Worm (Caenorhabditis elegans) whole organism, young adult: ENCODE results near the gene F26A1.3.
A peak's percentile ranks its signal among the peaks of the same experiment; 100 is the strongest.

Source experiments
- C06A6.2 ChIP-seq: fragments of 200-800 bp; sonication (Bioruptor generic); conservative IDR thresholded peaks from 2 replicates; pipeline ENCODE4 v1.3.6; 2022; ENCODE audit warnings: missing genetic modification characterization, missing compliant biosample characterization
- C17E4.6 ChIP-seq: fragments of 200-800 bp; sonication (Bioruptor generic); IDR thresholded peaks from 2 replicates; pipeline ENCODE4 v1.3.6; 2022; ENCODE audit warnings: missing genetic modification reagents, missing genetic modification characterization, missing compliant biosample characterization
- D2030.7 ChIP-seq: fragments of 200-800 bp; sonication (Bioruptor generic); IDR thresholded peaks from 2 replicates; pipeline ENCODE4 v1.3.6; 2022; ENCODE audit warnings: missing genetic modification reagents, missing genetic modification characterization, missing compliant biosample characterization
- F23B12.7 ChIP-seq: sonication (generic microtip); optimal IDR thresholded peaks from 2 replicates; lab custom pipeline; 2017; ENCODE audit warnings: missing genetic modification characterization, mild to moderate bottlenecking, missing compliant biosample characterization, antibody characterized with exemption, moderate library complexity; ENCODE audit not compliant: insufficient read depth
- F33H1.4 ChIP-seq: fragments of 200-800 bp; sonication (Bioruptor generic); IDR thresholded peaks from 2 replicates; pipeline ENCODE4 v1.3.6; 2022; ENCODE audit warnings: missing genetic modification reagents, missing genetic modification characterization, missing compliant biosample characterization
- F39B2.1 ChIP-seq: fragments of 200-800 bp; sonication (Bioruptor generic); IDR thresholded peaks from 2 replicates; pipeline ENCODE4 v1.3.6; 2022; ENCODE audit warnings: missing genetic modification reagents, missing genetic modification characterization, missing compliant biosample characterization
- F49E8.2 ChIP-seq: sonication (generic microtip); optimal IDR thresholded peaks from 3 replicates; lab custom pipeline; 2017; ENCODE audit warnings: missing genetic modification characterization, mild to moderate bottlenecking, missing compliant biosample characterization, antibody characterized with exemption, moderate library complexity; ENCODE audit not compliant: insufficient read depth
- F52B5.7 ChIP-seq: sonication (generic microtip); optimal IDR thresholded peaks from 2 replicates; lab custom pipeline; 2016; ENCODE audit warnings: mild to moderate bottlenecking, missing genetic modification characterization, missing compliant biosample characterization
- K12H6.12 ChIP-seq: fragments of 200-800 bp; sonication (Bioruptor generic); optimal IDR thresholded peaks from 2 replicates; lab custom pipeline; 2018; ENCODE audit warnings: mild to moderate bottlenecking, missing genetic modification characterization, missing compliant biosample characterization
- Y53G8AR.9 ChIP-seq: fragments of 200-800 bp; sonication (Bioruptor generic); conservative IDR thresholded peaks from 2 replicates; pipeline ENCODE4 v1.3.6; 2022; ENCODE audit warnings: missing genetic modification reagents, missing genetic modification characterization, missing compliant biosample characterization
- Y79H2A.3 ChIP-seq: fragments of 200-800 bp; sonication (Bioruptor generic); conservative IDR thresholded peaks from 2 replicates; pipeline ENCODE4 v1.3.6; 2022; ENCODE audit warnings: missing genetic modification reagents, missing genetic modification characterization, missing compliant biosample characterization
- ZK185.1 ChIP-seq: sonication (generic microtip); optimal IDR thresholded peaks from 2 replicates; lab custom pipeline; 2016; ENCODE audit warnings: mild to moderate bottlenecking, missing genetic modification characterization, missing compliant biosample characterization; ENCODE audit not compliant: poor library complexity, severe bottlenecking
- ama-1 ChIP-seq, 3 experiments: fragments of 150-350 bp in 1 of 3; sonication (generic microtip) in 2 of 3; optimal IDR thresholded peaks; 2 replicates each; lab custom pipeline; 2014 to 2018; ENCODE audit warnings: missing biosample characterization in 2 of 3, missing genetic modification characterization in 2 of 3, missing genetic modification reagents in 2 of 3
- aptf-2 ChIP-seq: fragments of 200-800 bp; sonication (Bioruptor generic); conservative IDR thresholded peaks from 2 replicates; pipeline ENCODE4 v1.3.6; 2022; ENCODE audit warnings: missing genetic modification reagents, missing genetic modification characterization, missing compliant biosample characterization
- aptf-3 ChIP-seq: fragments of 200-800 bp; sonication (Bioruptor generic); IDR thresholded peaks from 2 replicates; pipeline ENCODE4 v1.3.6; 2022; ENCODE audit warnings: missing genetic modification characterization, missing compliant biosample characterization
- attf-3 ChIP-seq: fragments of 200-800 bp; sonication (Bioruptor generic); conservative IDR thresholded peaks from 2 replicates; pipeline ENCODE4 v1.3.6; 2022; ENCODE audit warnings: missing genetic modification reagents, missing genetic modification characterization, missing compliant biosample characterization
- attf-5 ChIP-seq: fragments of 200-800 bp; sonication (Bioruptor generic); optimal IDR thresholded peaks from 2 replicates; lab custom pipeline; 2018; ENCODE audit warnings: mild to moderate bottlenecking, missing genetic modification characterization, missing compliant biosample characterization
- cebp-2 ChIP-seq: fragments of 200-800 bp; sonication (Bioruptor generic); IDR thresholded peaks from 2 replicates; pipeline ENCODE4 v1.3.6; 2022; ENCODE audit warnings: missing genetic modification characterization, missing compliant biosample characterization
- ceh-100 ChIP-seq: fragments of 200-800 bp; sonication (Bioruptor generic); IDR thresholded peaks from 2 replicates; pipeline ENCODE4 v1.3.6; 2022; ENCODE audit warnings: missing genetic modification reagents, missing genetic modification characterization, missing compliant biosample characterization
- ceh-27 ChIP-seq: fragments of 200-800 bp; sonication (Bioruptor generic); optimal IDR thresholded peaks from 2 replicates; lab custom pipeline; 2018; ENCODE audit warnings: mild to moderate bottlenecking, missing genetic modification characterization, moderate library complexity, missing compliant biosample characterization
- ceh-91 ChIP-seq: fragments of 200-800 bp; sonication (Bioruptor generic); IDR thresholded peaks from 2 replicates; pipeline ENCODE4 v1.3.6; 2022; ENCODE audit warnings: missing genetic modification reagents, missing genetic modification characterization, missing compliant biosample characterization
- die-1 ChIP-seq: sonication (generic microtip); optimal IDR thresholded peaks from 2 replicates; lab custom pipeline; 2016; ENCODE audit warnings: missing genotype, mild to moderate bottlenecking, missing genetic modification characterization, missing compliant biosample characterization
- him-1 ChIP-seq: sonication (generic microtip); optimal IDR thresholded peaks from 2 replicates; lab custom pipeline; 2016; ENCODE audit warnings: missing genotype, missing genetic modification reagents, missing genetic modification characterization, missing compliant biosample characterization
- hmg-1.2 ChIP-seq: fragments of 200-800 bp; sonication (Bioruptor generic); IDR thresholded peaks from 2 replicates; pipeline ENCODE4 v1.3.6; 2022; ENCODE audit warnings: missing genetic modification reagents, missing genetic modification characterization, missing compliant biosample characterization
- hsf-1 ChIP-seq: fragments of 200-800 bp; sonication (Bioruptor generic); IDR thresholded peaks from 2 replicates; pipeline ENCODE4 v1.3.6; 2022; ENCODE audit warnings: missing genetic modification reagents, missing genetic modification characterization, missing compliant biosample characterization
- lag-1 ChIP-seq: fragments of 200-800 bp; sonication (Bioruptor generic); IDR thresholded peaks from 2 replicates; pipeline ENCODE4 v1.3.6; 2022; ENCODE audit warnings: missing genetic modification reagents, missing genetic modification characterization, missing compliant biosample characterization
- lin-40 ChIP-seq: sonication (generic microtip); optimal IDR thresholded peaks from 2 replicates; lab custom pipeline; 2016; ENCODE audit warnings: missing genetic modification characterization, mild to moderate bottlenecking, missing compliant biosample characterization, missing genotype, missing genetic modification reagents
- madf-10 ChIP-seq: sonication (generic microtip); optimal IDR thresholded peaks from 2 replicates; lab custom pipeline; 2016; ENCODE audit warnings: mild to moderate bottlenecking, missing genetic modification characterization, missing compliant biosample characterization
- madf-3 ChIP-seq: fragments of 200-800 bp; sonication (Bioruptor generic); IDR thresholded peaks from 2 replicates; pipeline ENCODE4 v1.3.6; 2022; ENCODE audit warnings: missing genetic modification reagents, missing genetic modification characterization, missing compliant biosample characterization
- madf-6 ChIP-seq: fragments of 200-800 bp; sonication (Bioruptor generic); IDR thresholded peaks from 2 replicates; pipeline ENCODE4 v1.3.6; 2022; ENCODE audit warnings: missing genetic modification reagents, missing genetic modification characterization, missing compliant biosample characterization
- madf-8 ChIP-seq: fragments of 200-800 bp; sonication (Bioruptor generic); conservative IDR thresholded peaks from 2 replicates; pipeline ENCODE4 v1.3.6; 2022; ENCODE audit warnings: missing genetic modification reagents, missing genetic modification characterization, missing compliant biosample characterization
- mcd-1 ChIP-seq: fragments of 200-800 bp; sonication (Bioruptor generic); IDR thresholded peaks from 2 replicates; pipeline ENCODE4 v1.3.6; 2022; ENCODE audit warnings: missing genetic modification reagents, missing genetic modification characterization, missing compliant biosample characterization
- pbrm-1 ChIP-seq: fragments of 200-800 bp; sonication (Bioruptor generic); IDR thresholded peaks from 2 replicates; pipeline ENCODE4 v1.3.6; 2022; ENCODE audit warnings: missing genetic modification reagents, missing genetic modification characterization, missing compliant biosample characterization
- pha-4 ChIP-seq: fragments of 150-350 bp; sonication (generic microtip); optimal IDR thresholded peaks from 2 replicates; lab custom pipeline; 2014; ENCODE audit warnings: missing biosample characterization, missing genetic modification reagents, missing genetic modification characterization
- rcor-1 ChIP-seq: fragments of 200-800 bp; sonication (Bioruptor generic); IDR thresholded peaks from 2 replicates; pipeline ENCODE4 v1.3.6; 2022; ENCODE audit warnings: missing genetic modification reagents, missing genetic modification characterization, missing compliant biosample characterization
- snpc-1.1 ChIP-seq: sonication (generic microtip); optimal IDR thresholded peaks from 2 replicates; lab custom pipeline; 2017; ENCODE audit warnings: missing genetic modification characterization, mild to moderate bottlenecking, missing compliant biosample characterization, antibody characterized with exemption, moderate library complexity, missing genotype, missing genetic modification reagents; ENCODE audit not compliant: insufficient read depth
- snpc-1.3 ChIP-seq: sonication (generic microtip); optimal IDR thresholded peaks from 2 replicates; lab custom pipeline; 2017; ENCODE audit warnings: missing genetic modification characterization, mild to moderate bottlenecking, missing compliant biosample characterization, antibody characterized with exemption, moderate library complexity, missing genotype, missing genetic modification reagents; ENCODE audit not compliant: insufficient read depth
- snpc-3.4 ChIP-seq: sonication (generic microtip); optimal IDR thresholded peaks from 2 replicates; lab custom pipeline; 2017; ENCODE audit warnings: missing genetic modification characterization, mild to moderate bottlenecking, missing compliant biosample characterization, antibody characterized with exemption, moderate library complexity, missing genotype, missing genetic modification reagents
- tbx-9 ChIP-seq: sonication (generic microtip); optimal IDR thresholded peaks from 2 replicates; lab custom pipeline; 2016; ENCODE audit warnings: borderline replicate concordance, missing genetic modification characterization, inconsistent platforms, missing compliant biosample characterization
- tlf-1 ChIP-seq: fragments of 200-800 bp; sonication (Bioruptor generic); optimal IDR thresholded peaks from 2 replicates; lab custom pipeline; 2018; ENCODE audit warnings: mild to moderate bottlenecking, missing genetic modification characterization, missing compliant biosample characterization
- xnd-1 ChIP-seq: sonication (generic microtip); optimal IDR thresholded peaks from 2 replicates; lab custom pipeline; 2016; ENCODE audit warnings: missing genotype, missing genetic modification reagents, missing genetic modification characterization, missing compliant biosample characterization
- zfh-2 ChIP-seq: fragments of 200-800 bp; sonication (Bioruptor generic); conservative IDR thresholded peaks from 2 replicates; pipeline ENCODE4 v1.3.6; 2022; ENCODE audit warnings: missing genetic modification reagents, missing genetic modification characterization, missing compliant biosample characterization
- ztf-6 ChIP-seq: fragments of 200-800 bp; sonication (Bioruptor generic); IDR thresholded peaks from 2 replicates; pipeline ENCODE4 v1.3.6; 2022; ENCODE audit warnings: missing genetic modification reagents, missing genetic modification characterization, missing compliant biosample characterization

Gene F26A1.3

DNA sequence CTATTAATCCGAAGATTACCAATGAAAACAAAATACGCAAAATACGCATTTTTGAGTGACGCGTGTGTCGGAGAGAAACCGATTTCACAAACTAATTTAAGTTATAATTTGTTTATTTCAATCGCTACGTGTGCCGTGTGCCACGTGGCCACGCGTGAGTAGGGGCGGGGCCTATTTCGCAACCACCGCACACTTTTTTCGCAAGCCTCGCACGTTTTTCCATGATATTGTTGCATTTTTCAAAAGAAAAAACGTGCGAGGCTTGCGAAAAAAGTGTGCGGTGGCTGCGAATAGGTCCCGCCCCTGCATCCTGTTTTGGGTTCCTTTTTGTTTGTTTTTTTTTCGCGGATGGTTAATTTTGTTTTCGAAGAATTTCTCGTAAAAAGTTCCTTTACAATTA lies 41.6 kb upstream of the F26A1.3 start, which contains the start of gene enu-3.2:
Gene enu-3.2, minus strand, starts transcription at position 105 of the 400 bp plus-strand sequence.
- 0 out of 2 replicates have a peak, but pooled peaks have one; percentile 33 for TF ChIP-seq aptf-2 (GFP tag; lab: Robert Waterston, UW)
- peak; percentile 40 for TF ChIP-seq xnd-1 (tag; lab: Kevin White, UChicago)
- TF ChIP-seq hmg-1.2, result peak; percentile 26; the same call in 1 of the 2 replicates
- TF ChIP-seq Y53G8AR.9 (GFP tag; lab: Robert Waterston, UW), result 0 out of 2 replicates have a peak, but pooled peaks have one; percentile 9
- TF ChIP-seq rcor-1 (GFP tag; lab: Robert Waterston, UW), result peak; percentile 35; the same call in 1 of the 2 replicates
- peak; percentile 33; the same call in 1 of the 2 replicates for TF ChIP-seq madf-8
- TF ChIP-seq F33H1.4 (GFP tag; lab: Robert Waterston, UW), result peak; percentile 64
- peak; percentile 53 for TF ChIP-seq mcd-1 (GFP tag; lab: Robert Waterston, UW)
- TF ChIP-seq ceh-91 (GFP tag; lab: Robert Waterston, UW), result peak; percentile 27; the same call in 1 of the 2 replicates
- TF ChIP-seq D2030.7, result peak; percentile 55
- TF ChIP-seq pbrm-1 (GFP tag; lab: Robert Waterston, UW), result peak; percentile 70
- peak; percentile 49; the same call in 1 of the 2 replicates for TF ChIP-seq madf-6 (GFP tag; lab: Robert Waterston, UW)
- peak; percentile 20; the same call in 1 of the 2 replicates for TF ChIP-seq ceh-100 (GFP tag; lab: Robert Waterston, UW)

DNA sequence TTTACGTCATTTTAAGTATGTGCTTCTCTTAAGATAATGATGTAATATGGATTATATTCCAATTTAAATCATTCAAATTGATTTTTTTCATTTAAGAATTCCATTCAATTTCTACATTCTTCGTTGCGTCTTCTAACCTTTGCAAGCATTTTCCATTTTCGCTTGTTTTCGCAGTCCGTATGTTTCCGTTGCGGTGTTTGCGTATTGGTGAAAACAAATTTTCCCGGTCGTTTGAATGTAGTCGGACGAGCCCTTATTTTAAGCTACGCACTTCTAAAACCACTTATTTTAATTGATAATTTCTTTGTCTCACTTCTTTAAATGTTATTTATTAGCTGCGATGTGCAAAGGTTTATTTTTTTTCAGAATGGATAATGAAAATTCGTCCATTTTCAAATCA lies 41.0 kb upstream of the F26A1.3 start, which contains the start of gene mel-28:
Gene mel-28, plus strand, starts transcription at position 367 of the 400 bp plus-strand sequence.
- no peak for TF ChIP-seq tlf-1 (GFP tag; lab: Kevin White, UChicago)
- no peak for TF ChIP-seq ztf-6
- TF ChIP-seq Y79H2A.3 (GFP tag; lab: Robert Waterston, UW), result no peak
- no peak for TF ChIP-seq C06A6.2
- peak; percentile 33 for TF ChIP-seq attf-5 (GFP tag; lab: Kevin White, UChicago)
- TF ChIP-seq snpc-1.3 (tag; lab: Kevin White, UChicago), result no peak
- no peak for TF ChIP-seq aptf-3 (GFP tag; lab: Robert Waterston, UW)
- TF ChIP-seq him-1, result no peak
- TF ChIP-seq zfh-2 (GFP tag; lab: Robert Waterston, UW), result no peak

DNA sequence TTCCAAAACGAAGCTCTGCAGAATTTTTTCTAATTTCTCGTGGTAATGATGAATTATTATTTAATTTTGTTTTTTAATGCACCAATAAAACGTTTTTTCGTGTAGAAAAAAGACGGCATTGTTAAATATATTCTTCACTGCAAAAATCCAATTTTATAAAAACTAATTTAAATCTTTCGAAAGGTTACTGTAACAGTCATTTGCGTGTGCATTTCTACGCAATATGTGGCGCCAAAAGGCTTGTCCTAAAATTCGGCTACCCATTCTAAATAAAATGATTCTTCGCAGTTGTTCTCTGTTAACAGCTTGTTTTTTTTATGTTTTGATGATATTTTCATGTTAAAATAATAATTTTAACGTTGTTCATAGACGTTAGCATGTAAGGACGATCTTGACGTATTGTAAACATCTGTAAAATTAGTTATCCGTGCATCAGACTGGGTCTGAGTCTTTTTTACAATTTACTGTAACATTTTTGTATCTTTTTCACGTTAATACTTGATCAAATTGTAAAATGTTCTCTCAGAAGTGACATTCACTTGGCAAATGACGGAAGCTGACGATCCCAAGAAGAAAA lies 34.1 kb upstream of the F26A1.3 start, which contains the start of gene mip-1:
Gene mip-1, plus strand, starts transcription at position 527 of the 577 bp plus-strand sequence.
- no peak for TF ChIP-seq die-1
- TF ChIP-seq ZK185.1, result no peak
- no peak for TF ChIP-seq attf-3
- no peak for TF ChIP-seq F39B2.1
- TF ChIP-seq attf-5 (GFP tag; lab: Kevin White, UChicago), result no peak
- no peak for TF ChIP-seq ama-1 (optimal IDR thresholded peaks at IDR 0.05; lab: Kevin White, UChicago)
- TF ChIP-seq ama-1 (GFP tag; optimal IDR thresholded peaks at IDR 0.05; lab: Kevin White, UChicago), result no peak
- no peak for TF ChIP-seq K12H6.12 (tag; lab: Kevin White, UChicago)
- peak; percentile 68 for TF ChIP-seq xnd-1 (tag; lab: Kevin White, UChicago)
- no peak for TF ChIP-seq F23B12.7 (tag; lab: Kevin White, UChicago)
- no peak for TF ChIP-seq lin-40 (tag; lab: Kevin White, UChicago)
- no peak for TF ChIP-seq tlf-1 (GFP tag; lab: Kevin White, UChicago)
- TF ChIP-seq snpc-1.1 (tag; lab: Kevin White, UChicago), result no peak
- no peak for TF ChIP-seq ceh-27 (GFP tag; lab: Kevin White, UChicago)
- TF ChIP-seq tbx-9 (tag; lab: Kevin White, UChicago), result no peak
- TF ChIP-seq cebp-2, result no peak
- no peak for TF ChIP-seq madf-3 (GFP tag; lab: Robert Waterston, UW)
- TF ChIP-seq F52B5.7, result no peak
- no peak for TF ChIP-seq mcd-1 (GFP tag; lab: Robert Waterston, UW)
- TF ChIP-seq lag-1 (GFP tag; lab: Robert Waterston, UW), result no peak
- TF ChIP-seq F49E8.2, result peak; percentile 51
- no peak for TF ChIP-seq madf-10
- no peak for TF ChIP-seq pha-4 (tag; lab: Kevin White, UChicago)
- peak; percentile 65 for TF ChIP-seq snpc-3.4 (tag; lab: Kevin White, UChicago)
- TF ChIP-seq hsf-1 (GFP tag; lab: Robert Waterston, UW), result no peak
- no peak for TF ChIP-seq C17E4.6 (GFP tag; lab: Robert Waterston, UW)
